Worm (Caenorhabditis elegans): ENCODE measurements around the gene F39G3.3.

The F39G3.3 gene

ce11 chrV:4742190-4742589 lies 10.5 kb downstream of the F39G3.3 start, which contains the start of gene ugt-61 (continued):
- TF ChIP-seq skn-1 (tag; optimal IDR thresholded peaks at IDR 0.05) (no peak), daf-16 (GFP tag; optimal IDR thresholded peaks at IDR 0.05) (no peak), daf-16 (tag; optimal IDR thresholded peaks at IDR 0.05) (peak; percentile 48), dve-1 (tag; optimal IDR thresholded peaks at IDR 0.05; ENCODE audit: insufficient read depth) (peak; percentile 29), nhr-25 (tag; optimal IDR thresholded peaks at IDR 0.05; ENCODE audit: borderline replicate concordance, insufficient read depth) (no peak), nhr-237 (tag; optimal IDR thresholded peaks at IDR 0.05) (no peak), ceh-62 (tag; optimal IDR thresholded peaks at IDR 0.05) (no peak), Y5F2A.4 (GFP tag; optimal IDR thresholded peaks at IDR 0.05) (no peak), hlh-11 (tag; optimal IDR thresholded peaks at IDR 0.05) (peak; percentile 17), ztf-7 (tag; optimal IDR thresholded peaks at IDR 0.05) (no peak), nhr-102 (tag; optimal IDR thresholded peaks at IDR 0.05) (no peak), lin-13 (GFP tag; optimal IDR thresholded peaks at IDR 0.05) (no peak), nhr-77 (tag; optimal IDR thresholded peaks at IDR 0.05) (no peak), lin-15B (tag; optimal IDR thresholded peaks at IDR 0.05) (no peak)

ce11 chrV:4745269-4745668 lies 13.6 kb downstream of the F39G3.3 start, which contains the start of gene C18G1.7:
C18G1.7 (plus strand) TSS chrV:4745569.
- no peak for TF ChIP-seq ZK546.5 (tag; optimal IDR thresholded peaks at IDR 0.05)
- TF ChIP-seq spr-3 (GFP tag; optimal IDR thresholded peaks at IDR 0.05): no peak
- no peak for TF ChIP-seq D1046.2 (GFP tag; IDR thresholded peaks at IDR 0.05)
- TF ChIP-seq nhr-42 (GFP tag; IDR thresholded peaks at IDR 0.05): no peak
- TF ChIP-seq arid-1 (GFP tag; conservative IDR thresholded peaks at IDR 0.05): no peak
- TF ChIP-seq hmg-1.1 (GFP tag; IDR thresholded peaks at IDR 0.05): no peak
- TF ChIP-seq F44E2.7 (GFP tag; IDR thresholded peaks at IDR 0.05): no peak
- TF ChIP-seq T26A8.4 (GFP tag; IDR thresholded peaks at IDR 0.05): no peak
- no peak for TF ChIP-seq zfp-3 (GFP tag; conservative IDR thresholded peaks at IDR 0.05)
- TF ChIP-seq madf-9 (GFP tag; conservative IDR thresholded peaks at IDR 0.05): no peak
- no peak for TF ChIP-seq nhr-237 (tag; optimal IDR thresholded peaks at IDR 0.05)
- no peak for TF ChIP-seq rbr-2 (tag; optimal IDR thresholded peaks at IDR 0.05)
- no peak for TF ChIP-seq snpc-1.2 (GFP tag; IDR thresholded peaks at IDR 0.05)
- TF ChIP-seq F49E8.2 (tag; optimal IDR thresholded peaks at IDR 0.05; ENCODE audit: borderline replicate concordance): no peak
- no peak for TF ChIP-seq Y75B8A.6 (GFP tag; IDR thresholded peaks at IDR 0.05)
- no peak for TF ChIP-seq attf-4 (tag; optimal IDR thresholded peaks at IDR 0.05)
- TF ChIP-seq duxl-1 (tag; optimal IDR thresholded peaks at IDR 0.05; ENCODE audit: poor library complexity): no peak
- TF ChIP-seq mep-1 (tag; optimal IDR thresholded peaks at IDR 0.05): no peak

- TF ChIP-seq R02D3.7 (tag; optimal IDR thresholded peaks at IDR 0.05) (no peak), aly-2 (tag; optimal IDR thresholded peaks at IDR 0.05) (no peak), daf-16 (GFP tag; optimal IDR thresholded peaks at IDR 0.05) (no peak), daf-16 (tag; optimal IDR thresholded peaks at IDR 0.05) (no peak), nhr-237 (tag; optimal IDR thresholded peaks at IDR 0.05) (no peak), hlh-11 (tag; optimal IDR thresholded peaks at IDR 0.05) (no peak), hif-1 (tag; optimal IDR thresholded peaks at IDR 0.05) (no peak), nhr-11 (tag; optimal IDR thresholded peaks at IDR 0.05) (no peak), D1046.2 (GFP tag; IDR thresholded peaks at IDR 0.05) (no peak), tag-97 (GFP tag; IDR thresholded peaks at IDR 0.05) (no peak), F10B5.3 (tag; optimal IDR thresholded peaks at IDR 0.05) (no peak), zip-11 (GFP tag; IDR thresholded peaks at IDR 0.05) (no peak), F37D6.2 (tag; optimal IDR thresholded peaks at IDR 0.05) (no peak)
Measured at ce11 chrV:4750294-4750693, 18.6 kb downstream of the F39G3.3 start, which contains the start of gene C18G1.6. C18G1.6 (plus strand) TSS chrV:4750594.

Measured in whole organism, L4 larva.